Fruit fly (Drosophila melanogaster) whole organism, pupa: ENCODE results near the gene CG13707.

Experiments used
- CG10348 ChIP-seq: fragments of 200-800 bp; sonication (Bioruptor generic); IDR thresholded peaks from 2 replicates; pipeline ENCODE4 v1.3.6; 2022; ENCODE audit warnings: missing biosample characterization, missing genetic modification characterization
- CG12605 ChIP-seq: fragments of 200-800 bp; sonication (Bioruptor generic); IDR thresholded peaks from 2 replicates; pipeline ENCODE4 v1.3.6; 2022; ENCODE audit warnings: missing biosample characterization, missing genetic modification characterization
- CG13204 ChIP-seq: fragments of 200-800 bp; sonication (Bioruptor generic); optimal IDR thresholded peaks from 2 replicates; lab custom pipeline; 2018; ENCODE audit warnings: missing biosample characterization, mild to moderate bottlenecking, missing genetic modification characterization, moderate library complexity
- CG14655 ChIP-seq: fragments of 200-800 bp; sonication (Bioruptor generic); optimal IDR thresholded peaks from 3 replicates; lab custom pipeline; 2017; ENCODE audit warnings: mild to moderate bottlenecking, missing biosample characterization, missing genetic modification reagents, missing genetic modification characterization
- CG15710 ChIP-seq: fragments of 200-800 bp; sonication (Bioruptor generic); optimal IDR thresholded peaks from 2 replicates; lab custom pipeline; 2018; ENCODE audit warnings: missing biosample characterization, mild to moderate bottlenecking, missing genetic modification characterization, moderate library complexity
- CG17806 ChIP-seq: fragments of 200-800 bp; sonication (Bioruptor generic); optimal IDR thresholded peaks from 2 replicates; lab custom pipeline; 2018; ENCODE audit warnings: missing biosample characterization, mild to moderate bottlenecking, missing genetic modification characterization, moderate library complexity
- CG32121 ChIP-seq: fragments of 200-800 bp; sonication (Bioruptor generic); IDR thresholded peaks from 2 replicates; pipeline ENCODE4 v1.3.6; 2022; ENCODE audit warnings: missing biosample characterization, missing genetic modification characterization
- CG34367 ChIP-seq: fragments of 200-800 bp; sonication (Bioruptor generic); optimal IDR thresholded peaks from 2 replicates; lab custom pipeline; 2018; ENCODE audit warnings: missing biosample characterization, mild to moderate bottlenecking, missing genetic modification characterization
- CG4496 ChIP-seq: fragments of 200-800 bp; sonication (Bioruptor generic); IDR thresholded peaks from 3 replicates; pipeline ENCODE4 v1.3.6; 2022; ENCODE audit warnings: missing biosample characterization, missing genetic modification characterization
- CG8159 ChIP-seq: fragments of 200-800 bp; sonication (Bioruptor generic); optimal IDR thresholded peaks from 3 replicates; lab custom pipeline; 2018; ENCODE audit warnings: missing biosample characterization, mild to moderate bottlenecking, missing genetic modification characterization, moderate library complexity
- CG8301 ChIP-seq: fragments of 200-800 bp; sonication (Bioruptor generic); optimal IDR thresholded peaks from 2 replicates; lab custom pipeline; 2018; ENCODE audit warnings: missing biosample characterization, mild to moderate bottlenecking, missing genetic modification characterization
- CG9948 ChIP-seq: fragments of 200-800 bp; sonication (Bioruptor generic); optimal IDR thresholded peaks from 2 replicates; lab custom pipeline; 2018; ENCODE audit warnings: missing biosample characterization, mild to moderate bottlenecking, missing genetic modification characterization, moderate library complexity
- D1 ChIP-seq: fragments of 200-800 bp; sonication (Bioruptor generic); optimal IDR thresholded peaks from 2 replicates; lab custom pipeline; 2018; ENCODE audit warnings: missing biosample characterization, mild to moderate bottlenecking, missing genetic modification characterization, moderate library complexity
- EcR ChIP-seq: fragments of 200-800 bp; sonication (Bioruptor generic); optimal IDR thresholded peaks from 3 replicates; lab custom pipeline; 2019; ENCODE audit warnings: missing biosample characterization, missing genetic modification characterization, mild to moderate bottlenecking, moderate library complexity, missing genetic modification reagents
- Ets98B ChIP-seq: fragments of 200-800 bp; sonication (Bioruptor generic); IDR thresholded peaks from 2 replicates; pipeline ENCODE4 v1.3.6; 2022; ENCODE audit warnings: missing biosample characterization, missing genetic modification characterization
- Pif1A ChIP-seq: fragments of 200-800 bp; sonication (Bioruptor generic); optimal IDR thresholded peaks from 3 replicates; lab custom pipeline; 2016; ENCODE audit warnings: missing biosample characterization, missing genetic modification characterization
- Pif1B ChIP-seq: fragments of 200-800 bp; sonication (Bioruptor generic); optimal IDR thresholded peaks from 3 replicates; lab custom pipeline; 2016; ENCODE audit warnings: missing biosample characterization, missing genetic modification characterization
- Snoo ChIP-seq: fragments of 200-800 bp; sonication (Bioruptor generic); optimal IDR thresholded peaks from 3 replicates; lab custom pipeline; 2017; ENCODE audit warnings: missing biosample characterization, mild to moderate bottlenecking, missing genetic modification characterization, inconsistent platforms
- fd96Ca ChIP-seq: fragments of 200-800 bp; sonication (Bioruptor generic); IDR thresholded peaks from 3 replicates; pipeline ENCODE4 v1.3.6; 2022; ENCODE audit warnings: missing biosample characterization, missing genetic modification characterization
- gl ChIP-seq: fragments of 200-800 bp; sonication (Bioruptor generic); optimal IDR thresholded peaks from 2 replicates; lab custom pipeline; 2018; ENCODE audit warnings: missing biosample characterization, mild to moderate bottlenecking, missing genetic modification characterization
- rn ChIP-seq: fragments of 200-800 bp; sonication (Bioruptor generic); IDR thresholded peaks from 2 replicates; pipeline ENCODE4 v1.3.6; 2022; ENCODE audit warnings: missing biosample characterization, missing genetic modification characterization

Gene CG13707

DNA sequence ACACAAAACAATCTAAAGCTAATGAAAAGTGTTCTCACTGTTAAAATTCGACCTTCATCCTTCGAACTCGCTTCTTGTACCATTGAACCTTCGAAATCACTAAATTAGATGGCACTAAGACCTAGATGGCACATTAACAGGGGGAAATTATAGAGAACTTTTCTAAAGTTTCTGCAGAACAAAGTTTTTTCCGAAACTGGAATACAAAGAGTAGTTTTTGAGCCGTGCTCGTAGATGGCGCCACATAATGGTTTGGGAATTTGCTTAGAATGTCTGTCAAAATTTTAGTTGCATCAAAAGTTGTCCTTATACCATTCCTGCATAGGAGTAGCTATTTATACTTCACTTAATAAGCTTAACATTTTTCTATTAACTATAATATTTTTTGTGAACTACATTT, 34.2 kb downstream of the CG13707 start:
- TF ChIP-seq D1 (no peak), EcR (GFP tag; lab: Kevin White, UChicago) (no peak), CG10348 (no peak), CG32121 (GFP tag; lab: Robert Waterston, UW) (no peak), CG9948 (tag; lab: Kevin White, UChicago) (no peak), gl (no peak), CG34367 (tag; lab: Kevin White, UChicago) (no peak), CG14655 (GFP tag; lab: Kevin White, UChicago) (no peak), Ets98B (GFP tag; lab: Robert Waterston, UW) (no peak), rn (GFP tag; lab: Robert Waterston, UW) (no peak), CG8159 (tag; lab: Kevin White, UChicago) (no peak), CG4496 (GFP tag; lab: Robert Waterston, UW) (no peak)

DNA sequence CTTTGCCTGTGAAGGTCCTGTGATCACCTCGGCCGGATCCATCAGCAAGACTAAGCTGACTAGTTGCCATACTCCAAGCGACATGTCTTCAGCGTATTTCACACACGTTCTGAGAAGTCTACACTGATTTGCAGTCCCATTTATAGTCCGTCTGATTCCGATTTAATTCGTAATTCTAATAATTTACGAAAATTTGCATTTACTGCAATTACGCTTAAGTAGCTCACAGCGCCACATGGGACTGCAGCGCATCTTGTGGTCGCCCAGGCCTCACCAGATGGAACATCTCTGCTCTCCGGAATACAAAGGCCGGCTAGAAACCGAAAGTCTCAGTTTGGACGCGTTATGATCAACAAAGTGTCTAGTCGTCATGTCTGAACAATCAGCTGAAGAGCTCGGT, 34.7 kb downstream of the CG13707 start, which contains the start of gene CG7509:
Gene CG7509 (minus strand): TSS at position 101 of the 400 bp plus-strand sequence.
- TF ChIP-seq CG13204 (no peak), EcR (GFP tag; lab: Kevin White, UChicago) (no peak), CG4496 (GFP tag; lab: Robert Waterston, UW) (no peak), rn (GFP tag; lab: Robert Waterston, UW) (no peak), CG9948 (tag; lab: Kevin White, UChicago) (no peak), Pif1B (GFP tag; lab: Kevin White, UChicago) (no peak), CG14655 (GFP tag; lab: Kevin White, UChicago) (no peak), CG8301 (tag; lab: Kevin White, UChicago) (no peak), fd96Ca (no peak), Pif1A (GFP tag; lab: Kevin White, UChicago) (no peak), CG34367 (tag; lab: Kevin White, UChicago) (no peak), CG10348 (no peak), Snoo (tag; lab: Kevin White, UChicago) (no peak), CG8159 (tag; lab: Kevin White, UChicago) (no peak), Ets98B (GFP tag; lab: Robert Waterston, UW) (no peak), CG15710 (tag; lab: Kevin White, UChicago) (no peak), gl (no peak), D1 (no peak), CG17806 (tag; lab: Kevin White, UChicago) (no peak), CG12605 (GFP tag; lab: Robert Waterston, UW) (no peak)
- TF ChIP-seq, all 21 proteins: peak for 0

DNA sequence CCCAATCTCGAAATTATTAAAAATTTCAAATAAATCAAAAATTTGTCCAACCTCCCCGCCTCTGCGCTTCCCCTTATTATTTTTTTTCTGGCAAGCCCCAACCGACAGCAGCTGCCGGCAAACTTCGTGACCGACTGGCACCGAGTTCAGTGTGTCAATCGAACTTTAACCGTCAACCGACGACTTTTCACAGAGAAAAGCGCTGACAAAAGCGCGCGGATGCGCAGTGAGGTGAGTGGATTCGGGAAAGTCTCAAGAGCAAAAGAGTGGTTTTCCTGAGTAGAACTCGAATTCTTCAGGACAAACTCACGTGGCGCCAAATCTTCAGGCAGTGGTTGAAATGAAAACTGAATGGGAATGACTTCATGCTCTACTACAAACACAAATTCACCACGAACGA, 39.3 kb downstream of the CG13707 start:
- TF ChIP-seq fd96Ca (peak; percentile 14; the same call in 1 of the 3 replicates), CG14655 (GFP tag; lab: Kevin White, UChicago) (no peak)
